Worm (Caenorhabditis elegans) whole organism, L4 larva: ENCODE measurements around the gene C16C8.18.

Experiments used
- ceh-20 ChIP-seq: fragments of 200-800 bp; sonication (Bioruptor generic); IDR thresholded peaks from 2 replicates; pipeline ENCODE4 v1.3.6; 2022; ENCODE audit warnings: missing genetic modification reagents, missing genetic modification characterization, missing compliant biosample characterization
- ces-1 ChIP-seq: fragments of 150-350 bp; sonication (generic microtip); optimal IDR thresholded peaks from 4 replicates; lab custom pipeline; 2014; ENCODE audit warnings: missing biosample characterization, missing genetic modification reagents, missing genetic modification characterization
- dve-1 ChIP-seq: sonication (generic microtip); optimal IDR thresholded peaks from 2 replicates; lab custom pipeline; 2017; ENCODE audit warnings: antibody characterized with exemption, mild to moderate bottlenecking, missing genetic modification characterization, missing compliant biosample characterization; ENCODE audit not compliant: insufficient read depth
- nhr-11 ChIP-seq: fragments of 150-350 bp; optimal IDR thresholded peaks from 2 replicates; lab custom pipeline; 2014; ENCODE audit warnings: missing biosample characterization, missing genetic modification characterization

- TF ChIP-seq nhr-11 (tag; lab: Kevin White, UChicago), result no peak
- TF ChIP-seq dve-1 (tag; lab: Kevin White, UChicago), result no peak
- TF ChIP-seq ceh-20 (GFP tag; lab: Robert Waterston, UW), result no peak
- no peak for TF ChIP-seq ces-1 (GFP tag; lab: Kevin White, UChicago)
Observed at ce11 chrII:3472817-3473216, 43.3 kb downstream of the C16C8.18 start, which contains the start of gene Y49F6B.6.
